Fruit fly (Drosophila melanogaster): ENCODE results near the gene CG13654.

DNA sequence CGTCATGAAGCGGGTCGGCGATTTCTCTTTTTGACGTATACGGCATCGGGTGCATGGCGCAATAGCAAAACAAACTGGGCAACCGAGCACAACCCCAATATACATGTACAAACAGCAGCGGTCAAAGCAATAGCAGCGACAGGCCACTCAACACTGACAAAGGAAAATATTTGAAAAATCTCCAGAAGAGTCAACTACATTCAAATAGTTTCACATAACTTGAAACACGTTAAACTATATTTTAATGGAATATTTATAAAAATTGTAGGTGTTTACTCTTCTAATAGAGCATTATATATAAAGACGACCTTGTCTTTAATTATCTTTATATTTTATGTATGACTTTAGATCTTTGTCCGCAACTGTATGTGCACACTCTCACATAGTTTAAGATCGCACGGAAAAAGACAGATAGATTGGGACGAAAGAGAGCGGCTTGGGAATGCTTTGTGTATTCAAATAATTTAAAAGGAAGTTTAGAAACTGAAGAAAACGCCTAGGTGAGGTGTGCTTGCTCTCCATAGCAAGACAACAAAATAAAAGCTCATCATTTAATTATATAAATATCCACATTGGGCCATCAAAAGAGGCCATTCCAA is 7.9 kb downstream of the CG13654 start:
- TF ChIP-seq psq (optimal IDR thresholded peaks at IDR 0.05) (no peak), h (optimal IDR thresholded peaks at IDR 0.05) (no peak)

Data from Kc167 (cell line).